Worm (Caenorhabditis elegans): ENCODE data around the gene dos-3.

dos-3 gene

DNA sequence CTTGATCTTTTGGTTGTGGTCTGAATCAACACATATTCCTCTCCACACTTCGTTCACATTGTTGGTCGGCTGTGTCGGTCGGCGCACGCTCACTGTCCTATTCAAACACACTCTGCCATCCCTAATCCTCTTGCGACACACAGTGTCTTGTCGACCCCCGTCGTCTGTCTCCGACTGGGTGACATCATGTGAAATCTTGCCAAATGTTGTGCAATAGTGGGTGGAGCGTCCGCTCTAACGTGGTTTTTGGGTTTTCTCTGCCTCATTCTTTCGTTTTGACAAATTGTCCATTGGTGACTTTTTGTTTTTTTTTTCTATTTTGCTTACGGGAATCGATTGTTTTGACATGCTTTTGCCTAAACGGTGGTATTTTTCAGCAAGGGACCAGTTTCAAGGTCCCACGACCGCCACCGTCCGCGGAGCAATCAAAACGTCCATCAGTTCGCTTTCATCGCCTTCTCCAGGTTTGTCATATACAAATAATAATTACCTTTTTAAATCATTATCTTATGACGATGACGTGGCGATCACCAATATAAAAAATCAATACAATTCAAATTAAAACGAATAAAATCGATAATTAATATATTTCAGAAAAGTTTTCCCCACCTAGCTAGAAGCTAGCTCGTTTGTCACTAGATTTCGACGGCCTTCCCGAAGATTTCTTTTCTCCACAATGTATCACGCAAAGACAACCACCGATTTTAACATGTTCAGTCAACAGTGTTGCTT is 5.5 kb downstream of the dos-3 start (continued):
- TF ChIP-seq skn-1 (tag; optimal IDR thresholded peaks at IDR 0.05) (peak; percentile 35), lin-11 (tag; optimal IDR thresholded peaks at IDR 0.05) (peak; percentile 83), unc-55 (GFP tag; optimal IDR thresholded peaks at IDR 0.05) (peak; percentile 96), sma-9 (GFP tag; optimal IDR thresholded peaks at IDR 0.05) (peak; percentile 92), sma-9 (tag; optimal IDR thresholded peaks at IDR 0.05) (no peak), R02D3.7 (tag; optimal IDR thresholded peaks at IDR 0.05) (no peak), peb-1 (tag; optimal IDR thresholded peaks at IDR 0.05) (peak; percentile 49), gmeb-1 (tag; optimal IDR thresholded peaks at IDR 0.05) (peak; percentile 69)

DNA sequence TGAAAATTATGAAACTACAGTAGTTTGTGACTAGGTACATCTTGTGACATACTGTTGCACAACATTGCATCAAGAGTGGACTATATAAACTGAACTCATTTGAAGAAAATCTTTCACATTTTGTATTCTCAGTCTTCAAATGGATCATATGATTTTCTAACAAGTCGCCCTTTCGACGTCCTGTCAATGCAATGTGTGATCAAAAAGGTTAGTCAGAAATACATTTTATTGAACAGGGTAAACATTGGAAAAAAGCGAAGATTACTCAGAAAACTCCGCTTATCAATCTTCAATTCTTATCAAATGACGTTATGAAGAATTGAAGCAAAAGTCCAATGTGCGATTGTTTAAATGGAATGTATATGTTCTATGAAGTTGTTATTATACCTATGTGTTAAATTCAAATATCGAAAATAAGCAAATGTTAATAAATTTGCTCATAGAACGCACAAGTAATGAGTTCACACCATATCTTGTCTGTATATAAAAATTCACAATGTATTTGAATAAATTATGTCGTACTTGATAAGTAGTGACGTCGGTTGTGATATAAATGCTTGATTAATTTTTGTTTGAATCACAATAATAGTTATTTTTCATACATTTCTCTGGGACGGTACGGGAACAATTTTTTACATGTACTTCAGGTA is 6.4 kb downstream of the dos-3 start, which contains the start of gene zip-2:
Gene zip-2, plus strand, starts transcription at position 128 of the 650 bp plus-strand sequence.
- no peak for TF ChIP-seq Y55F3AM.14 (GFP tag; optimal IDR thresholded peaks at IDR 0.05)
- no peak for TF ChIP-seq elt-1 (tag; optimal IDR thresholded peaks at IDR 0.05)
- no peak for TF ChIP-seq elt-3 (tag; optimal IDR thresholded peaks at IDR 0.05)
- no peak for TF ChIP-seq zag-1 (tag; optimal IDR thresholded peaks at IDR 0.05)
- no peak for TF ChIP-seq dmd-4 (tag; optimal IDR thresholded peaks at IDR 0.05)
- no peak for TF ChIP-seq blmp-1 (tag; optimal IDR thresholded peaks at IDR 0.05; ENCODE audit: insufficient read depth)
- TF ChIP-seq nhr-77 (tag; optimal IDR thresholded peaks at IDR 0.05), result no peak
- no peak for TF ChIP-seq R02D3.7 (tag; optimal IDR thresholded peaks at IDR 0.05)
- peak; percentile 2 for TF ChIP-seq ama-1 (optimal IDR thresholded peaks at IDR 0.05)
- peak; percentile 60 for TF ChIP-seq sma-9 (GFP tag; optimal IDR thresholded peaks at IDR 0.05)
- no peak for TF ChIP-seq sma-9 (tag; optimal IDR thresholded peaks at IDR 0.05)
- TF ChIP-seq nhr-237 (tag; optimal IDR thresholded peaks at IDR 0.05), result no peak
- no peak for TF ChIP-seq snpc-4 (tag; optimal IDR thresholded peaks at IDR 0.05)
- TF ChIP-seq aly-2 (tag; optimal IDR thresholded peaks at IDR 0.05), result no peak
- TF ChIP-seq nhr-129 (tag; optimal IDR thresholded peaks at IDR 0.05), result peak; percentile 88
- peak; percentile 49 for TF ChIP-seq gmeb-1 (tag; optimal IDR thresholded peaks at IDR 0.05)
- TF ChIP-seq F13H6.1 (tag; optimal IDR thresholded peaks at IDR 0.05), result no peak
- TF ChIP-seq unc-55 (GFP tag; optimal IDR thresholded peaks at IDR 0.05), result no peak
- TF ChIP-seq nhr-25 (tag; optimal IDR thresholded peaks at IDR 0.05), result peak; percentile 16
- no peak for TF ChIP-seq nhr-6 (tag; optimal IDR thresholded peaks at IDR 0.05)
- no peak for TF ChIP-seq alr-1 (tag; optimal IDR thresholded peaks at IDR 0.05)
- no peak for TF ChIP-seq ceh-82 (tag; optimal IDR thresholded peaks at IDR 0.05)
- no peak for TF ChIP-seq mbf-1 (tag; optimal IDR thresholded peaks at IDR 0.05)
- TF ChIP-seq C34F6.9 (tag; optimal IDR thresholded peaks at IDR 0.05), result peak; percentile 18
- peak; percentile 4 for TF ChIP-seq lin-13 (GFP tag; optimal IDR thresholded peaks at IDR 0.05)
- TF ChIP-seq ZK546.5 (tag; optimal IDR thresholded peaks at IDR 0.05), result no peak
- TF ChIP-seq nhr-23 (tag; optimal IDR thresholded peaks at IDR 0.05), result no peak
- TF ChIP-seq mab-5 (tag; optimal IDR thresholded peaks at IDR 0.05), result no peak
- peak; percentile 45 for TF ChIP-seq nhr-21 (tag; optimal IDR thresholded peaks at IDR 0.05)
- TF ChIP-seq nhr-10 (tag; optimal IDR thresholded peaks at IDR 0.05), result no peak
- TF ChIP-seq unc-62 (GFP tag; optimal IDR thresholded peaks at IDR 0.05), result no peak
- no peak for TF ChIP-seq ztf-11 (tag; optimal IDR thresholded peaks at IDR 0.05)
- no peak for TF ChIP-seq mdl-1 (tag; optimal IDR thresholded peaks at IDR 0.05)
- no peak for TF ChIP-seq egl-27 (tag; optimal IDR thresholded peaks at IDR 0.05)
- no peak for TF ChIP-seq peb-1 (tag; optimal IDR thresholded peaks at IDR 0.05)
- no peak for TF ChIP-seq lin-39 (tag; optimal IDR thresholded peaks at IDR 0.05)
- TF ChIP-seq lin-11 (tag; optimal IDR thresholded peaks at IDR 0.05), result no peak
- TF ChIP-seq lsy-2 (tag; optimal IDR thresholded peaks at IDR 0.05), result no peak
- TF ChIP-seq ceh-16 (tag; optimal IDR thresholded peaks at IDR 0.05), result no peak
- no peak for TF ChIP-seq ztf-4 (tag; optimal IDR thresholded peaks at IDR 0.05)
- no peak for TF ChIP-seq ztf-1 (GFP tag; conservative IDR thresholded peaks at IDR 0.05)
- TF ChIP-seq sem-4 (tag; optimal IDR thresholded peaks at IDR 0.05), result no peak
- peak; percentile 11 for TF ChIP-seq sma-3 (GFP tag; optimal IDR thresholded peaks at IDR 0.05)
- no peak for TF ChIP-seq unc-39 (tag; optimal IDR thresholded peaks at IDR 0.05)
- TF ChIP-seq nhr-11 (tag; optimal IDR thresholded peaks at IDR 0.05), result no peak
- peak; percentile 76 for TF ChIP-seq crh-2 (tag; optimal IDR thresholded peaks at IDR 0.05)
- no peak for TF ChIP-seq nhr-12 (tag; optimal IDR thresholded peaks at IDR 0.05)
- TF ChIP-seq fos-1 (tag; optimal IDR thresholded peaks at IDR 0.05), result peak; percentile 95
- no peak for TF ChIP-seq skn-1 (tag; optimal IDR thresholded peaks at IDR 0.05)
